Worm (Caenorhabditis elegans): ENCODE data around the gene C06B8.7.

DNA sequence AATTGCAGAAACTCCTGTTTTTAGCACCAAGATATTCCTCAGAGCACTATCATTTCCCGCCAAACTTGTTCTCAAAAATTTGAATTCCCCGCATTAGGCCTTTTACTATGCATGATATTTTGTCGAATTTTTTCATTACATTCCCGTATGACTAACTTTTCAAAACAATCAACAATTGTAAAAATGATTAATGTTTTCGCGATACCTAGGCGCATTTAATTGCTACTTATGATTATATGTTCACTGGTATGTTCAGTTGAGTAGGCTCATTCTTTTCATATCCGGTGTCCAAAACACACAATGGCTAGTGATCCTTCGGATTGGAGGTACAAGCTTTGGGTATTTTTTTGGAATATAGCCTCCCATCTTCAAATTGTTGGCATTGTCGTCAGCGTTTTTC lies 10.8 kb upstream of the C06B8.7 start, which contains the start of gene srw-21:
- TF ChIP-seq ceh-62 (tag; optimal IDR thresholded peaks at IDR 0.05) (no peak), nhr-28 (tag; optimal IDR thresholded peaks at IDR 0.05) (no peak), attf-4 (tag; optimal IDR thresholded peaks at IDR 0.05) (no peak), lsy-2 (tag; optimal IDR thresholded peaks at IDR 0.05) (no peak), lin-39 (tag; optimal IDR thresholded peaks at IDR 0.05) (no peak), zag-1 (tag; optimal IDR thresholded peaks at IDR 0.05) (no peak), nhr-25 (tag; optimal IDR thresholded peaks at IDR 0.05; ENCODE audit: borderline replicate concordance, insufficient read depth) (no peak), F10B5.3 (tag; optimal IDR thresholded peaks at IDR 0.05) (no peak), pha-4 (GFP tag; IDR thresholded peaks at IDR 0.05) (no peak), pha-4 (tag; optimal IDR thresholded peaks at IDR 0.05) (no peak), hlh-30 (tag; optimal IDR thresholded peaks at IDR 0.05; ENCODE audit: insufficient read depth) (no peak), aly-2 (tag; optimal IDR thresholded peaks at IDR 0.05) (no peak)
